Fruit fly (Drosophila melanogaster) S2 (cell line): Measurements from ENCODE around the gene CG12016.

ENCODE experiments used
- CG8478 ChIP-seq: fragments of >200 bp; optimal IDR thresholded peaks from 2 replicates; lab custom pipeline; 2018
- CTCF ChIP-seq, 2 experiments: fragments of >200 bp; optimal IDR thresholded peaks; 2 replicates each; lab custom pipeline; 2018

- TF ChIP-seq CG8478 (lab: Kevin White, UChicago) = no peak
- TF ChIP-seq CTCF (optimal IDR thresholded peaks at IDR 0.05; lab: Kevin White, UChicago) = no peak
These were observed 28.2 kb upstream of the CG12016 start, which contains the start of gene CG12009 for dm6 chr3L:3291159-3291558.
